Worm (Caenorhabditis elegans): ENCODE results near the gene gldi-10.

Gene gldi-10

ce11 chrIV:9098942-9099341, at the start of gene gldi-10:
TSS of gene gldi-10 (plus strand) at chrIV:9099242.
- no peak for TF ChIP-seq Y53F4B.3 (GFP tag; IDR thresholded peaks at IDR 0.05)
- TF ChIP-seq repo-1 (tag; optimal IDR thresholded peaks at IDR 0.05): no peak
- no peak for TF ChIP-seq bed-1 (GFP tag; IDR thresholded peaks at IDR 0.05)
- TF ChIP-seq mes-4 (tag; optimal IDR thresholded peaks at IDR 0.05): no peak
- TF ChIP-seq mxl-1 (tag; optimal IDR thresholded peaks at IDR 0.05): no peak
- no peak for TF ChIP-seq C17E4.6 (GFP tag; IDR thresholded peaks at IDR 0.05)
- no peak for TF ChIP-seq F49E8.2 (tag; optimal IDR thresholded peaks at IDR 0.05; ENCODE audit: insufficient read depth)
- TF ChIP-seq Y53G8AR.9 (GFP tag; conservative IDR thresholded peaks at IDR 0.05): no peak
- TF ChIP-seq egl-18 (GFP tag; IDR thresholded peaks at IDR 0.05): no peak
- no peak for TF ChIP-seq dox-1 (GFP tag; IDR thresholded peaks at IDR 0.05)

ce11 chrIV:9051036-9051435, 48.0 kb upstream of the gldi-10 start:
- TF ChIP-seq hmg-20 (GFP tag; IDR thresholded peaks at IDR 0.05) (no peak), egrh-3 (GFP tag; IDR thresholded peaks at IDR 0.05) (no peak), rcor-1 (GFP tag; IDR thresholded peaks at IDR 0.05) (no peak), F10E7.11 (tag; optimal IDR thresholded peaks at IDR 0.05) (no peak), pbrm-1 (GFP tag; IDR thresholded peaks at IDR 0.05) (no peak), cebp-1 (GFP tag; IDR thresholded peaks at IDR 0.05) (no peak), cebp-1 (tag; optimal IDR thresholded peaks at IDR 0.05) (no peak), cebp-2 (GFP tag; IDR thresholded peaks at IDR 0.05) (no peak), chd-7 (tag; optimal IDR thresholded peaks at IDR 0.05) (no peak), F57A8.1 (GFP tag; optimal IDR thresholded peaks at IDR 0.05) (no peak), let-607 (tag; optimal IDR thresholded peaks at IDR 0.05) (no peak), die-1 (tag; optimal IDR thresholded peaks at IDR 0.05) (no peak), attf-5 (GFP tag; optimal IDR thresholded peaks at IDR 0.05) (no peak)

- no peak for TF ChIP-seq ZK185.1 (tag; optimal IDR thresholded peaks at IDR 0.05; ENCODE audit: poor library complexity, severe bottlenecking)
- TF ChIP-seq Y67H2A.10 (GFP tag; conservative IDR thresholded peaks at IDR 0.05): no peak
- no peak for TF ChIP-seq dpff-1 (tag; optimal IDR thresholded peaks at IDR 0.05)
- TF ChIP-seq hmg-20 (GFP tag; IDR thresholded peaks at IDR 0.05): no peak
- TF ChIP-seq T26A5.8 (tag; optimal IDR thresholded peaks at IDR 0.05): no peak
- TF ChIP-seq B0261.1 (tag; optimal IDR thresholded peaks at IDR 0.05): no peak
- TF ChIP-seq mes-4 (tag; optimal IDR thresholded peaks at IDR 0.05): no peak
- TF ChIP-seq ceh-91 (GFP tag; IDR thresholded peaks at IDR 0.05): no peak
- TF ChIP-seq zfh-2 (GFP tag; conservative IDR thresholded peaks at IDR 0.05): no peak
- TF ChIP-seq madf-6 (GFP tag; IDR thresholded peaks at IDR 0.05): no peak
- no peak for TF ChIP-seq ztf-28 (GFP tag; IDR thresholded peaks at IDR 0.05)
- no peak for TF ChIP-seq madf-10 (tag; optimal IDR thresholded peaks at IDR 0.05)
- TF ChIP-seq nfyb-1 (GFP tag; IDR thresholded peaks at IDR 0.05): no peak
- no peak for TF ChIP-seq attf-3 (GFP tag; conservative IDR thresholded peaks at IDR 0.05)
Observed at ce11 chrIV:9051510-9052175, 47.4 kb upstream of the gldi-10 start.

ce11 chrIV:9053403-9053802, 45.6 kb upstream of the gldi-10 start:
- TF ChIP-seq mes-4 (tag; optimal IDR thresholded peaks at IDR 0.05): no peak
- no peak for TF ChIP-seq egl-18 (GFP tag; IDR thresholded peaks at IDR 0.05)
- TF ChIP-seq sea-2 (GFP tag; IDR thresholded peaks at IDR 0.05): no peak
- no peak for TF ChIP-seq lag-1 (GFP tag; IDR thresholded peaks at IDR 0.05)
- no peak for TF ChIP-seq ekl-4 (GFP tag; IDR thresholded peaks at IDR 0.05)
- TF ChIP-seq chd-7 (tag; optimal IDR thresholded peaks at IDR 0.05): no peak
- no peak for TF ChIP-seq let-526 (GFP tag; IDR thresholded peaks at IDR 0.05)
- TF ChIP-seq F55B11.4 (tag; optimal IDR thresholded peaks at IDR 0.05; ENCODE audit: borderline replicate concordance, insufficient read depth): no peak
- no peak for TF ChIP-seq bed-1 (GFP tag; IDR thresholded peaks at IDR 0.05)
- TF ChIP-seq F57A8.1 (GFP tag; optimal IDR thresholded peaks at IDR 0.05): no peak
- TF ChIP-seq tbp1 (GFP tag; optimal IDR thresholded peaks at IDR 0.05): no peak
- TF ChIP-seq F49E8.2 (tag; optimal IDR thresholded peaks at IDR 0.05; ENCODE audit: insufficient read depth): no peak

Measured in whole organism, young adult.